Worm (Caenorhabditis elegans): ENCODE measurements around the gene T05G5.1.

Gene T05G5.1

ce11 chrIII:9744525-9744924 is 1.4 kb upstream of the T05G5.1 start:
- TF ChIP-seq B0336.3 (GFP tag; IDR thresholded peaks at IDR 0.05) (no peak), nhr-120 (GFP tag; IDR thresholded peaks at IDR 0.05) (no peak), ztf-6 (GFP tag; IDR thresholded peaks at IDR 0.05) (no peak), let-607 (tag; optimal IDR thresholded peaks at IDR 0.05) (no peak), rec-8 (tag; optimal IDR thresholded peaks at IDR 0.05) (no peak), madf-3 (GFP tag; IDR thresholded peaks at IDR 0.05) (no peak), ceh-79 (tag; optimal IDR thresholded peaks at IDR 0.05) (no peak), let-526 (GFP tag; IDR thresholded peaks at IDR 0.05) (no peak), atf-7 (tag; optimal IDR thresholded peaks at IDR 0.05) (no peak), zim-3 (tag; optimal IDR thresholded peaks at IDR 0.05) (no peak), dox-1 (GFP tag; IDR thresholded peaks at IDR 0.05) (no peak)

ce11 chrIII:9741985-9742384 is 1.2 kb downstream of the T05G5.1 start:
- TF ChIP-seq hmg-1.2 (GFP tag; IDR thresholded peaks at IDR 0.05) (peak; percentile 57; the same call in 1 of the 2 replicates), hlh-26 (GFP tag; conservative IDR thresholded peaks at IDR 0.05) (no peak), ama-1 (optimal IDR thresholded peaks at IDR 0.05) (no peak), ama-1 (GFP tag; optimal IDR thresholded peaks at IDR 0.05) (no peak)

ce11 chrIII:9740663-9741062 is 2.5 kb downstream of the T05G5.1 start:
- TF ChIP-seq hmg-1.2 (GFP tag; IDR thresholded peaks at IDR 0.05) (peak; percentile 42; the same call in 1 of the 2 replicates), ceh-91 (GFP tag; IDR thresholded peaks at IDR 0.05) (no peak), D2030.7 (GFP tag; IDR thresholded peaks at IDR 0.05) (no peak)

- TF ChIP-seq atf-7 (tag; optimal IDR thresholded peaks at IDR 0.05) (no peak), sea-2 (GFP tag; IDR thresholded peaks at IDR 0.05) (no peak), F57A8.1 (GFP tag; optimal IDR thresholded peaks at IDR 0.05) (no peak), T26A5.8 (tag; optimal IDR thresholded peaks at IDR 0.05) (no peak), lin-35 (GFP tag; optimal IDR thresholded peaks at IDR 0.05) (no peak), ceh-40 (GFP tag; IDR thresholded peaks at IDR 0.05) (no peak), lin-40 (tag; optimal IDR thresholded peaks at IDR 0.05) (no peak), pbrm-1 (GFP tag; IDR thresholded peaks at IDR 0.05) (no peak), him-1 (tag; optimal IDR thresholded peaks at IDR 0.05) (no peak), K11D2.4 (GFP tag; IDR thresholded peaks at IDR 0.05) (no peak), aptf-3 (GFP tag; IDR thresholded peaks at IDR 0.05) (no peak), nhr-80 (tag; optimal IDR thresholded peaks at IDR 0.05) (no peak), F10E7.11 (tag; optimal IDR thresholded peaks at IDR 0.05) (no peak), athp-1 (tag; optimal IDR thresholded peaks at IDR 0.05) (no peak), Y53F4B.3 (GFP tag; IDR thresholded peaks at IDR 0.05) (no peak)
These were observed 4.2 kb downstream of the T05G5.1 start, which contains the start of gene hlh-4 for ce11 chrIII:9738954-9739353. hlh-4 (minus strand) TSS chrIII:9739054.

- no peak for TF ChIP-seq atf-7 (tag; optimal IDR thresholded peaks at IDR 0.05)
- TF ChIP-seq egrh-3 (GFP tag; IDR thresholded peaks at IDR 0.05) = no peak
- no peak for TF ChIP-seq B0261.1 (tag; optimal IDR thresholded peaks at IDR 0.05)
- no peak for TF ChIP-seq T26A5.8 (tag; optimal IDR thresholded peaks at IDR 0.05)
- no peak for TF ChIP-seq snpc-1.1 (tag; optimal IDR thresholded peaks at IDR 0.05; ENCODE audit: insufficient read depth)
- no peak for TF ChIP-seq lin-35 (GFP tag; optimal IDR thresholded peaks at IDR 0.05)
- no peak for TF ChIP-seq sea-2 (GFP tag; IDR thresholded peaks at IDR 0.05)
- TF ChIP-seq repo-1 (tag; optimal IDR thresholded peaks at IDR 0.05) = no peak
- no peak for TF ChIP-seq F37B4.10 (GFP tag; IDR thresholded peaks at IDR 0.05)
These were observed 7.3 kb downstream of the T05G5.1 start, which contains the start of gene dao-6 for ce11 chrIII:9735857-9736256. dao-6 (minus strand) TSS chrIII:9736201.

Data from whole organism, young adult.